Fruit fly (Drosophila melanogaster) whole organism: ENCODE measurements around the gene CG7841.

Experiments used
- CG8478 ChIP-seq: fragments of >200 bp; optimal IDR thresholded peaks from 2 replicates; lab custom pipeline; 2018; ENCODE audit warnings: inconsistent platforms
- Dll ChIP-seq: fragments of >200 bp; optimal IDR thresholded peaks from 2 replicates; lab custom pipeline; 2017
- pan ChIP-seq: fragments of >200 bp; optimal IDR thresholded peaks from 2 replicates; lab custom pipeline; 2017
- psq ChIP-seq: fragments of >200 bp; optimal IDR thresholded peaks from 2 replicates; lab custom pipeline; 2017
- usp ChIP-seq: fragments of >200 bp; optimal IDR thresholded peaks from 2 replicates; lab custom pipeline; 2017; ENCODE audit warnings: missing biosample characterization, missing genetic modification characterization, mixed read lengths

DNA sequence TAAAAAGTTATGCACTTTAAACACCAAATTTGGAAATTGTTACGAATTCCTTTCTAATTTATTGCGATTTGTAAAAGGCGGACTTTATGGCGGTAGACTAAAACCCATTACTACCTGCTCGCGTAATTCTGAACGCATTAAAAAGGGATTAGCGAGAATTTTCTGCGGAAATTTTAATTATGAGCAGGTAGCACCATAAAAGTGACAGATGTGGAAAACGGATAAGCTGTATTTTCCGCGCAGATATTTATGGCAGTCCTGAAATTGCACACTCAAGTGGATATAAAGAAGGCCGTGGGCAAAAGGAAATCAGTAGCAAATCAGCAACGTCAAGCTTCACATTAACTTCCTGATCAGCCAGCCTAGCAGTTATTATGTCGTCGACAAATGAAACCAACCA, 698 bp upstream of the CG7841 start, which contains the start of gene Z600:
- no peak for TF ChIP-seq usp
- no peak for TF ChIP-seq pan (lab: Kevin White, UChicago)
- no peak for TF ChIP-seq CG8478 (lab: Kevin White, UChicago)
- TF ChIP-seq psq (lab: Kevin White, UChicago) = no peak
- no peak for TF ChIP-seq Dll (lab: Kevin White, UChicago)
